Worm (Caenorhabditis elegans) whole organism, L3 larva: ENCODE results near the gene agt-1.

Experiments
- R02D3.7 ChIP-seq: fragments of 150-350 bp; optimal IDR thresholded peaks from 2 replicates; lab custom pipeline; 2014; ENCODE audit warnings: missing biosample characterization, missing genetic modification characterization
- ZK546.5 ChIP-seq: sonication (generic microtip); optimal IDR thresholded peaks from 2 replicates; lab custom pipeline; 2017; ENCODE audit warnings: missing biosample characterization, missing genetic modification characterization
- aly-2 ChIP-seq: fragments of 150-350 bp; optimal IDR thresholded peaks from 2 replicates; lab custom pipeline; 2014; ENCODE audit warnings: missing biosample characterization, missing genetic modification characterization
- ama-1 ChIP-seq: fragments of 150-350 bp; optimal IDR thresholded peaks from 2 replicates; lab custom pipeline; 2018
- ceh-16 ChIP-seq: sonication (generic microtip); optimal IDR thresholded peaks from 2 replicates; lab custom pipeline; 2017; ENCODE audit warnings: missing biosample characterization, missing genetic modification characterization
- ceh-28 ChIP-seq: fragments of 150-350 bp; optimal IDR thresholded peaks from 2 replicates; lab custom pipeline; 2014; ENCODE audit warnings: missing biosample characterization, missing genetic modification reagents, missing genetic modification characterization
- ceh-82 ChIP-seq: fragments of 150-350 bp; optimal IDR thresholded peaks from 2 replicates; lab custom pipeline; 2014; ENCODE audit warnings: missing biosample characterization, missing genetic modification characterization
- ceh-9 ChIP-seq: sonication (generic microtip); optimal IDR thresholded peaks from 2 replicates; lab custom pipeline; 2018; ENCODE audit warnings: missing biosample characterization, missing genetic modification characterization
- egl-5 ChIP-seq: fragments of 150-350 bp; optimal IDR thresholded peaks from 2 replicates; lab custom pipeline; 2017; ENCODE audit warnings: missing biosample characterization, missing genetic modification reagents, missing genetic modification characterization, inconsistent platforms
- elt-2 ChIP-seq: sonication (generic microtip); optimal IDR thresholded peaks from 2 replicates; lab custom pipeline; 2016; ENCODE audit warnings: missing genetic modification reagents, mild to moderate bottlenecking, missing genetic modification characterization, missing compliant biosample characterization
- elt-3 ChIP-seq, 3 experiments: fragments of 150-350 bp in 1 of 3; sonication (generic microtip) in 2 of 3; optimal IDR thresholded peaks; 2 replicates in 2 of 3; 4 replicates in 1 of 3; lab custom pipeline; 2014 to 2017; ENCODE audit warnings: missing biosample characterization in 3 of 3, missing genetic modification characterization in 3 of 3
- eor-1 ChIP-seq, 2 experiments: fragments of 150-350 bp; optimal IDR thresholded peaks; 2 replicates each; lab custom pipeline; 2014 to 2018; ENCODE audit warnings: missing biosample characterization in 2 of 2, missing genetic modification characterization in 2 of 2
- fkh-10 ChIP-seq: sonication (generic microtip); optimal IDR thresholded peaks from 2 replicates; lab custom pipeline; 2017; ENCODE audit warnings: missing biosample characterization, missing genetic modification reagents, missing genetic modification characterization
- fos-1 ChIP-seq: fragments of 150-350 bp; optimal IDR thresholded peaks from 2 replicates; lab custom pipeline; 2014; ENCODE audit warnings: missing biosample characterization, missing genetic modification characterization
- hmg-11 ChIP-seq: sonication (generic microtip); optimal IDR thresholded peaks from 2 replicates; lab custom pipeline; 2016; ENCODE audit warnings: missing genetic modification characterization, missing compliant biosample characterization
- jun-1 ChIP-seq: fragments of 150-350 bp; optimal IDR thresholded peaks from 2 replicates; lab custom pipeline; 2014; ENCODE audit warnings: missing biosample characterization, missing genetic modification reagents, missing genetic modification characterization
- lin-15B ChIP-seq: fragments of 150-350 bp; optimal IDR thresholded peaks from 2 replicates; lab custom pipeline; 2014; ENCODE audit warnings: missing biosample characterization, missing genetic modification characterization
- lin-39 ChIP-seq: fragments of 150-350 bp; optimal IDR thresholded peaks from 2 replicates; lab custom pipeline; 2018; ENCODE audit warnings: missing biosample characterization, missing genetic modification reagents, missing genetic modification characterization
- lsy-12 ChIP-seq: sonication (generic microtip); optimal IDR thresholded peaks from 2 replicates; lab custom pipeline; 2016; ENCODE audit warnings: mild to moderate bottlenecking, missing genetic modification characterization, missing compliant biosample characterization
- mml-1 ChIP-seq: fragments of 150-350 bp; sonication (generic microtip); optimal IDR thresholded peaks from 3 replicates; lab custom pipeline; 2014; ENCODE audit warnings: missing biosample characterization, missing genetic modification characterization
- nfya-1 ChIP-seq: sonication (generic microtip); optimal IDR thresholded peaks from 2 replicates; lab custom pipeline; 2017; ENCODE audit warnings: missing genetic modification characterization, mild to moderate bottlenecking, missing compliant biosample characterization, antibody characterized with exemption, moderate library complexity; ENCODE audit not compliant: insufficient read depth
- nhr-11 ChIP-seq: fragments of 150-350 bp; optimal IDR thresholded peaks from 2 replicates; lab custom pipeline; 2014; ENCODE audit warnings: missing biosample characterization, missing genetic modification characterization
- nhr-12 ChIP-seq: fragments of 150-350 bp; optimal IDR thresholded peaks from 2 replicates; lab custom pipeline; 2014; ENCODE audit warnings: missing biosample characterization, missing genetic modification characterization
- nhr-23 ChIP-seq: fragments of 150-350 bp; optimal IDR thresholded peaks from 2 replicates; lab custom pipeline; 2014; ENCODE audit warnings: missing biosample characterization, missing genetic modification reagents, missing genetic modification characterization
- nhr-237 ChIP-seq: fragments of 150-350 bp; optimal IDR thresholded peaks from 2 replicates; lab custom pipeline; 2014; ENCODE audit warnings: missing biosample characterization, missing genetic modification characterization
- nhr-25 ChIP-seq: sonication (generic microtip); optimal IDR thresholded peaks from 2 replicates; lab custom pipeline; 2017; ENCODE audit warnings: missing biosample characterization, missing genetic modification characterization
- nhr-28 ChIP-seq: fragments of 150-350 bp; optimal IDR thresholded peaks from 2 replicates; lab custom pipeline; 2014; ENCODE audit warnings: missing biosample characterization, missing genetic modification characterization
- nhr-43 ChIP-seq: sonication (generic microtip); optimal IDR thresholded peaks from 2 replicates; lab custom pipeline; 2016; ENCODE audit warnings: mild to moderate bottlenecking, missing genetic modification characterization, missing compliant biosample characterization; ENCODE audit not compliant: poor library complexity, severe bottlenecking
- nhr-67 ChIP-seq: fragments of 150-350 bp; optimal IDR thresholded peaks from 2 replicates; lab custom pipeline; 2014; ENCODE audit warnings: missing biosample characterization, missing genetic modification characterization
- nhr-76 ChIP-seq: fragments of 150-350 bp; sonication (generic microtip); optimal IDR thresholded peaks from 5 replicates; lab custom pipeline; 2014; ENCODE audit warnings: missing biosample characterization, missing genetic modification characterization
- pha-4 ChIP-seq: fragments of 150-350 bp; optimal IDR thresholded peaks from 2 replicates; lab custom pipeline; 2014; ENCODE audit warnings: missing biosample characterization, missing genetic modification reagents, missing genetic modification characterization
- pqm-1 ChIP-seq: fragments of 150-350 bp; optimal IDR thresholded peaks from 2 replicates; lab custom pipeline; 2017; ENCODE audit warnings: missing biosample characterization, missing genetic modification characterization, inconsistent platforms
- sea-2 ChIP-seq: fragments of 150-350 bp; sonication (generic microtip); optimal IDR thresholded peaks from 4 replicates; lab custom pipeline; 2014; ENCODE audit warnings: missing biosample characterization, missing genetic modification reagents, missing genetic modification characterization
- skn-1 ChIP-seq: fragments of 150-350 bp; optimal IDR thresholded peaks from 2 replicates; lab custom pipeline; 2014; ENCODE audit warnings: missing biosample characterization, missing genetic modification characterization
- snpc-4 ChIP-seq: fragments of 150-350 bp; optimal IDR thresholded peaks from 2 replicates; lab custom pipeline; 2014; ENCODE audit warnings: missing biosample characterization, missing genetic modification characterization
- tbx-2 ChIP-seq: sonication (generic microtip); optimal IDR thresholded peaks from 2 replicates; lab custom pipeline; 2016; ENCODE audit warnings: mild to moderate bottlenecking, missing genetic modification characterization, missing compliant biosample characterization
- unc-39 ChIP-seq: sonication (generic microtip); optimal IDR thresholded peaks from 4 replicates; lab custom pipeline; 2017; ENCODE audit warnings: missing biosample characterization, missing genetic modification characterization

The agt-1 gene

ce11 chrIV:13386903-13387302 lies 17.7 kb upstream of the agt-1 start, which contains the start of gene lsm-3:
Gene lsm-3 (plus strand): TSS chrIV:13387203.
- TF ChIP-seq pha-4 = no peak
- TF ChIP-seq, all 47 proteins: peak for 0

- peak; percentile 95 for TF ChIP-seq egl-5
- peak; percentile 53 for TF ChIP-seq R02D3.7
- peak; percentile 32 for TF ChIP-seq skn-1 (tag; lab: Kevin White, UChicago)
- peak; percentile 72 for TF ChIP-seq nhr-25
- no peak for TF ChIP-seq mml-1 (tag; lab: Kevin White, UChicago)
- TF ChIP-seq nhr-67 (tag; lab: Kevin White, UChicago) = no peak
- peak; percentile 81 for TF ChIP-seq nhr-23 (tag; lab: Kevin White, UChicago)
- TF ChIP-seq nhr-12 = no peak
- peak; percentile 28 for TF ChIP-seq elt-2 (tag; lab: Kevin White, UChicago)
- TF ChIP-seq pqm-1 (tag; lab: Kevin White, UChicago) = peak; percentile 9
- no peak for TF ChIP-seq unc-39
- no peak for TF ChIP-seq nhr-11 (tag; lab: Kevin White, UChicago)
- no peak for TF ChIP-seq fos-1
- TF ChIP-seq lin-39 = peak; percentile 70
- no peak for TF ChIP-seq aly-2
- no peak for TF ChIP-seq lsy-12
- TF ChIP-seq lin-15B (tag; lab: Kevin White, UChicago) = peak; percentile 92
- no peak for TF ChIP-seq sea-2 (GFP tag; lab: Kevin White, UChicago)
- TF ChIP-seq jun-1 (tag; lab: Kevin White, UChicago) = no peak
- TF ChIP-seq ceh-82 (tag; lab: Kevin White, UChicago) = no peak
- TF ChIP-seq nfya-1 (tag; lab: Kevin White, UChicago) = peak; percentile 82
- no peak for TF ChIP-seq ceh-9 (tag; lab: Kevin White, UChicago)
- TF ChIP-seq fkh-10 (GFP tag; lab: Kevin White, UChicago) = peak; percentile 14
- TF ChIP-seq snpc-4 (tag; lab: Kevin White, UChicago) = peak; percentile 11
- peak; percentile 87 for TF ChIP-seq pha-4
- TF ChIP-seq eor-1 (tag; optimal IDR thresholded peaks at IDR 0.05; lab: Kevin White, UChicago) = no peak
- peak; percentile 66 for TF ChIP-seq hmg-11 (tag; lab: Kevin White, UChicago)
- TF ChIP-seq ama-1 (lab: Kevin White, UChicago) = peak; percentile 9
- peak; percentile 43 for TF ChIP-seq nhr-43 (tag; lab: Kevin White, UChicago)
- peak; percentile 54 for TF ChIP-seq ceh-28 (tag; lab: Kevin White, UChicago)
Measured at ce11 chrIV:13386043-13386442, 16.8 kb upstream of the agt-1 start, which contains the start of the genes Y62E10A.20, Y62E10A.23 and mdt-9. Gene Y62E10A.20 (minus strand): TSS chrIV:13386091. Gene Y62E10A.23 (plus strand): TSS chrIV:13386324. Gene mdt-9 (plus strand): TSS chrIV:13386380.

ce11 chrIV:13383763-13384436 lies 14.7 kb upstream of the agt-1 start, which contains the start of gene rab-19:
Gene rab-19 (minus strand): TSS chrIV:13384386.
- TF ChIP-seq elt-2 (tag; lab: Kevin White, UChicago) (no peak), mml-1 (tag; lab: Kevin White, UChicago) (no peak), fkh-10 (GFP tag; lab: Kevin White, UChicago) (no peak), nhr-237 (no peak), nhr-28 (no peak), hmg-11 (tag; lab: Kevin White, UChicago) (peak; percentile 65), snpc-4 (tag; lab: Kevin White, UChicago) (no peak), elt-3 (tag; optimal IDR thresholded peaks at IDR 0.05; lab: Kevin White, UChicago) (no peak), lin-39 (peak; percentile 35), nfya-1 (tag; lab: Kevin White, UChicago) (peak; percentile 26), tbx-2 (no peak), egl-5 (no peak), ama-1 (lab: Kevin White, UChicago) (no peak), ZK546.5 (no peak), ceh-28 (tag; lab: Kevin White, UChicago) (no peak), aly-2 (no peak), sea-2 (GFP tag; lab: Kevin White, UChicago) (no peak), fos-1 (no peak), lin-15B (tag; lab: Kevin White, UChicago) (peak; percentile 13)
- TF ChIP-seq, all 47 proteins: peak for 4

ce11 chrIV:13381823-13382222 lies 12.6 kb upstream of the agt-1 start, which contains the start of gene emc-3:
Gene emc-3 (minus strand): TSS chrIV:13381923.
- TF ChIP-seq egl-5 (no peak), ZK546.5 (no peak), nhr-43 (tag; lab: Kevin White, UChicago) (no peak), elt-2 (tag; lab: Kevin White, UChicago) (no peak), sea-2 (GFP tag; lab: Kevin White, UChicago) (no peak), ceh-16 (tag; lab: Kevin White, UChicago) (no peak), lin-15B (tag; lab: Kevin White, UChicago) (no peak), unc-39 (no peak), elt-3 (tag; optimal IDR thresholded peaks at IDR 0.05; lab: Kevin White, UChicago) (no peak), nhr-76 (no peak), ceh-82 (tag; lab: Kevin White, UChicago) (no peak), nhr-25 (no peak), nhr-23 (tag; lab: Kevin White, UChicago) (no peak), mml-1 (tag; lab: Kevin White, UChicago) (no peak), lin-39 (no peak), pqm-1 (tag; lab: Kevin White, UChicago) (no peak), eor-1 (tag; optimal IDR thresholded peaks at IDR 0.05; lab: Kevin White, UChicago) (no peak)
